Worm (Caenorhabditis elegans) whole organism, young adult: ENCODE measurements around the gene hrg-3.

Experiments used
- ama-1 ChIP-seq, 3 experiments: fragments of 150-350 bp in 1 of 3; sonication (generic microtip) in 2 of 3; optimal IDR thresholded peaks; 2 replicates each; lab custom pipeline; 2014 to 2018; ENCODE audit warnings: missing biosample characterization in 2 of 3, missing genetic modification characterization in 2 of 3, missing genetic modification reagents in 2 of 3
- attf-3 ChIP-seq: fragments of 200-800 bp; sonication (Bioruptor generic); conservative IDR thresholded peaks from 2 replicates; pipeline ENCODE4 v1.3.6; 2022; ENCODE audit warnings: missing genetic modification reagents, missing genetic modification characterization, missing compliant biosample characterization
- ets-4 ChIP-seq: fragments of 200-800 bp; sonication (Bioruptor generic); optimal IDR thresholded peaks from 2 replicates; lab custom pipeline; 2018; ENCODE audit warnings: mild to moderate bottlenecking, missing genetic modification characterization, missing compliant biosample characterization
- ztf-6 ChIP-seq: fragments of 200-800 bp; sonication (Bioruptor generic); IDR thresholded peaks from 2 replicates; pipeline ENCODE4 v1.3.6; 2022; ENCODE audit warnings: missing genetic modification reagents, missing genetic modification characterization, missing compliant biosample characterization

ce11 chrV:9711174-9711573 is 45.1 kb upstream of the hrg-3 start:
- TF ChIP-seq ets-4 (GFP tag; lab: Kevin White, UChicago) (no peak), ama-1 (optimal IDR thresholded peaks at IDR 0.05; lab: Kevin White, UChicago) (no peak), ama-1 (GFP tag; optimal IDR thresholded peaks at IDR 0.05; lab: Kevin White, UChicago) (no peak), attf-3 (GFP tag; lab: Robert Waterston, UW) (no peak), ztf-6 (GFP tag; lab: Robert Waterston, UW) (no peak)
